Worm (Caenorhabditis elegans) whole organism, L1 larva: Measurements from ENCODE around the gene ztf-7.

Experiments used
- C16A3.4 ChIP-seq: fragments of 150-350 bp; optimal IDR thresholded peaks from 2 replicates; lab custom pipeline; 2014; ENCODE audit warnings: missing biosample characterization, missing genetic modification characterization
- C34B4.2 ChIP-seq: sonication (generic microtip); optimal IDR thresholded peaks from 2 replicates; lab custom pipeline; 2017; ENCODE audit warnings: mild to moderate bottlenecking, missing genetic modification characterization, missing compliant biosample characterization
- Y116A8C.19 ChIP-seq: sonication (generic microtip); optimal IDR thresholded peaks from 2 replicates; lab custom pipeline; 2016; ENCODE audit warnings: missing compliant biosample characterization, missing genetic modification characterization, borderline replicate concordance
- aly-2 ChIP-seq: fragments of 150-350 bp; optimal IDR thresholded peaks from 2 replicates; lab custom pipeline; 2014; ENCODE audit warnings: missing biosample characterization, missing genetic modification characterization
- ama-1 ChIP-seq: fragments of 150-350 bp; optimal IDR thresholded peaks from 2 replicates; lab custom pipeline; 2014
- ceh-63 ChIP-seq: fragments of 200-800 bp; sonication (Bioruptor generic); optimal IDR thresholded peaks from 2 replicates; lab custom pipeline; 2018; ENCODE audit warnings: mild to moderate bottlenecking, missing genetic modification characterization, missing compliant biosample characterization
- ceh-82 ChIP-seq, 3 experiments: fragments of 150-350 bp in 1 of 3; sonication (generic microtip) in 2 of 3; optimal IDR thresholded peaks; 2 replicates each; lab custom pipeline; 2014 to 2017; ENCODE audit warnings: missing biosample characterization in 3 of 3, missing genetic modification characterization in 3 of 3
- dpl-1 ChIP-seq, 3 experiments: fragments of 150-350 bp in 2 of 3; sonication (generic microtip) in 1 of 3; optimal IDR thresholded peaks; 2 replicates each; lab custom pipeline; 2014 to 2017; ENCODE audit warnings: missing biosample characterization in 3 of 3, missing genetic modification characterization in 3 of 3, missing genetic modification reagents in 3 of 3
- efl-1 ChIP-seq, 4 experiments: fragments of 150-350 bp; optimal IDR thresholded peaks in 3 of 4; peaks in 1 of 4; 1 replicate in 1 of 4; 2 replicates in 3 of 4; lab custom pipeline; 2014; ENCODE audit warnings: missing biosample characterization in 2 of 4, missing genetic modification characterization in 2 of 4, missing genetic modification reagents in 2 of 4
- efl-3 ChIP-seq: fragments of 200-800 bp; sonication (Bioruptor generic); optimal IDR thresholded peaks from 2 replicates; lab custom pipeline; 2018; ENCODE audit warnings: mild to moderate bottlenecking, missing genetic modification characterization, missing compliant biosample characterization
- egl-27 ChIP-seq, 2 experiments: fragments of 150-350 bp in 1 of 2; sonication (generic microtip); optimal IDR thresholded peaks; 3 replicates each; lab custom pipeline; 2017 to 2018; ENCODE audit warnings: missing biosample characterization in 2 of 2, missing genetic modification characterization in 2 of 2, missing genetic modification reagents in 2 of 2
- fkh-10 ChIP-seq: sonication (generic microtip); optimal IDR thresholded peaks from 2 replicates; lab custom pipeline; 2017; ENCODE audit warnings: missing biosample characterization, missing genetic modification reagents, missing genetic modification characterization
- fos-1 ChIP-seq: fragments of 150-350 bp; optimal IDR thresholded peaks from 2 replicates; lab custom pipeline; 2014; ENCODE audit warnings: missing biosample characterization, missing genetic modification characterization
- grh-1 ChIP-seq: fragments of 200-800 bp; sonication (Bioruptor generic); IDR thresholded peaks from 2 replicates; pipeline ENCODE4 v1.3.6; 2022; ENCODE audit warnings: missing genetic modification reagents, missing genetic modification characterization, missing compliant biosample characterization
- hlh-17 ChIP-seq: fragments of 200-800 bp; sonication (Bioruptor generic); optimal IDR thresholded peaks from 2 replicates; lab custom pipeline; 2018; ENCODE audit warnings: missing genetic modification characterization, mild to moderate bottlenecking, missing compliant biosample characterization, moderate library complexity, borderline replicate concordance
- hlh-4 ChIP-seq: sonication (generic microtip); optimal IDR thresholded peaks from 2 replicates; lab custom pipeline; 2016; ENCODE audit warnings: mild to moderate bottlenecking, missing genetic modification characterization, missing compliant biosample characterization
- irx-1 ChIP-seq: sonication (generic microtip); optimal IDR thresholded peaks from 2 replicates; lab custom pipeline; 2016; ENCODE audit warnings: missing genetic modification characterization, missing compliant biosample characterization
- lin-14 ChIP-seq: fragments of 200-800 bp; sonication (Bioruptor generic); optimal IDR thresholded peaks from 2 replicates; lab custom pipeline; 2018; ENCODE audit warnings: mild to moderate bottlenecking, missing genetic modification characterization, moderate library complexity, missing compliant biosample characterization
- lin-15B ChIP-seq: fragments of 150-350 bp; sonication (generic microtip); optimal IDR thresholded peaks from 3 replicates; lab custom pipeline; 2014; ENCODE audit warnings: missing biosample characterization, missing genetic modification characterization
- lin-35 ChIP-seq, 2 experiments: fragments of 150-350 bp; optimal IDR thresholded peaks; 2 replicates each; lab custom pipeline; 2014; ENCODE audit warnings: missing biosample characterization in 2 of 2, missing genetic modification characterization in 2 of 2, missing genetic modification reagents in 2 of 2
- lir-3 ChIP-seq: sonication (generic microtip); optimal IDR thresholded peaks from 2 replicates; lab custom pipeline; 2016; ENCODE audit warnings: mild to moderate bottlenecking, missing genetic modification characterization, moderate library complexity, missing compliant biosample characterization; ENCODE audit not compliant: poor library complexity
- mdl-1 ChIP-seq, 2 experiments: fragments of 150-350 bp; optimal IDR thresholded peaks; 2 replicates each; lab custom pipeline; 2014 to 2017; ENCODE audit warnings: missing biosample characterization in 2 of 2, missing genetic modification characterization in 2 of 2, inconsistent platforms in 1 of 2
- nhr-19 ChIP-seq: fragments of 200-800 bp; sonication (Bioruptor generic); conservative IDR thresholded peaks from 2 replicates; pipeline ENCODE4 v1.3.6; 2022; ENCODE audit warnings: missing genetic modification characterization, missing compliant biosample characterization
- nhr-20 ChIP-seq: sonication (generic microtip); optimal IDR thresholded peaks from 2 replicates; lab custom pipeline; 2016; ENCODE audit warnings: mild to moderate bottlenecking, missing genetic modification characterization, missing compliant biosample characterization
- nhr-237 ChIP-seq: fragments of 150-350 bp; optimal IDR thresholded peaks from 2 replicates; lab custom pipeline; 2014; ENCODE audit warnings: missing biosample characterization, missing genetic modification characterization
- nhr-47 ChIP-seq: sonication (generic microtip); optimal IDR thresholded peaks from 2 replicates; lab custom pipeline; 2016; ENCODE audit warnings: mild to moderate bottlenecking, missing genetic modification characterization, moderate library complexity, missing compliant biosample characterization
- nhr-71 ChIP-seq: sonication (generic microtip); optimal IDR thresholded peaks from 2 replicates; lab custom pipeline; 2016; ENCODE audit warnings: mild to moderate bottlenecking, missing genetic modification characterization, moderate library complexity, missing compliant biosample characterization
- nhr-77 ChIP-seq: fragments of 150-350 bp; optimal IDR thresholded peaks from 2 replicates; lab custom pipeline; 2014; ENCODE audit warnings: missing biosample characterization, missing genetic modification characterization
- nhr-84 ChIP-seq: sonication (generic microtip); optimal IDR thresholded peaks from 2 replicates; lab custom pipeline; 2017; ENCODE audit warnings: missing biosample characterization, missing genetic modification characterization
- nhr-85 ChIP-seq: sonication (generic microtip); peaks from one replicate; lab custom pipeline; 2016; ENCODE audit warnings: missing genetic modification characterization, inconsistent platforms, missing compliant biosample characterization
- nhr-90 ChIP-seq: sonication (generic microtip); optimal IDR thresholded peaks from 2 replicates; lab custom pipeline; 2016; ENCODE audit warnings: mild to moderate bottlenecking, missing genetic modification characterization, missing compliant biosample characterization; ENCODE audit not compliant: poor library complexity
- pax-3 ChIP-seq: fragments of 200-800 bp; sonication (Bioruptor generic); optimal IDR thresholded peaks from 2 replicates; lab custom pipeline; 2018; ENCODE audit warnings: mild to moderate bottlenecking, missing genetic modification characterization, moderate library complexity, missing compliant biosample characterization
- sptf-1 ChIP-seq: fragments of 150-350 bp; optimal IDR thresholded peaks from 2 replicates; lab custom pipeline; 2014; ENCODE audit warnings: missing biosample characterization, missing genetic modification characterization
- swsn-7 ChIP-seq: sonication (generic microtip); optimal IDR thresholded peaks from 2 replicates; lab custom pipeline; 2016; ENCODE audit warnings: missing genetic modification characterization, missing compliant biosample characterization
- unc-130 ChIP-seq: fragments of 150-350 bp; optimal IDR thresholded peaks from 2 replicates; lab custom pipeline; 2017; ENCODE audit warnings: missing biosample characterization, missing genetic modification characterization, inconsistent platforms
- unc-30 ChIP-seq: sonication (generic microtip); optimal IDR thresholded peaks from 2 replicates; lab custom pipeline; 2017; ENCODE audit warnings: missing biosample characterization, missing genetic modification characterization
- zag-1 ChIP-seq: fragments of 150-350 bp; optimal IDR thresholded peaks from 2 replicates; lab custom pipeline; 2014; ENCODE audit warnings: missing biosample characterization, missing genetic modification characterization

ztf-7 gene

ce11 chrV:9812216-9812615, 22.7 kb upstream of the ztf-7 start:
- TF ChIP-seq nhr-19 (GFP tag; lab: Robert Waterston, UW): no peak
- TF ChIP-seq egl-27 (tag; optimal IDR thresholded peaks at IDR 0.05; lab: Kevin White, UChicago): no peak
- no peak for TF ChIP-seq nhr-20
- TF ChIP-seq lin-35 (GFP tag; optimal IDR thresholded peaks at IDR 0.05; lab: Kevin White, UChicago): no peak
- no peak for TF ChIP-seq pax-3 (tag; lab: Kevin White, UChicago)
- TF ChIP-seq grh-1 (GFP tag; lab: Robert Waterston, UW): no peak
- TF ChIP-seq fos-1 (tag; lab: Kevin White, UChicago): no peak
- TF ChIP-seq dpl-1 (GFP tag; optimal IDR thresholded peaks at IDR 0.05; lab: Kevin White, UChicago): no peak
- TF ChIP-seq ceh-82 (tag; optimal IDR thresholded peaks at IDR 0.05; lab: Kevin White, UChicago): no peak

- TF ChIP-seq lir-3 (tag; lab: Kevin White, UChicago) (no peak), hlh-4 (tag; lab: Kevin White, UChicago) (peak; percentile 4)
Measured at ce11 chrV:9811154-9811553, 21.6 kb upstream of the ztf-7 start, which contains the start of gene sru-29. sru-29 (plus strand) TSS chrV:9811454.

- no peak for TF ChIP-seq nhr-47 (tag; lab: Kevin White, UChicago)
- no peak for TF ChIP-seq nhr-77
- no peak for TF ChIP-seq ama-1 (lab: Kevin White, UChicago)
- no peak for TF ChIP-seq nhr-20
- no peak for TF ChIP-seq nhr-84 (tag; lab: Kevin White, UChicago)
- TF ChIP-seq grh-1 (GFP tag; lab: Robert Waterston, UW): no peak
- TF ChIP-seq lir-3 (tag; lab: Kevin White, UChicago): no peak
- no peak for TF ChIP-seq efl-1 (optimal IDR thresholded peaks at IDR 0.05; lab: Kevin White, UChicago)
- no peak for TF ChIP-seq efl-1 (GFP tag; optimal IDR thresholded peaks at IDR 0.05 in 1 of 2; lab: Kevin White, UChicago)
- TF ChIP-seq C34B4.2 (tag; lab: Kevin White, UChicago): no peak
- TF ChIP-seq unc-130 (tag; lab: Kevin White, UChicago): no peak
- TF ChIP-seq ceh-63 (GFP tag; lab: Kevin White, UChicago): no peak
- no peak for TF ChIP-seq zag-1 (tag; lab: Kevin White, UChicago)
- TF ChIP-seq hlh-17 (GFP tag; lab: Kevin White, UChicago): no peak
- no peak for TF ChIP-seq nhr-237
- TF ChIP-seq sptf-1 (tag; lab: Kevin White, UChicago): no peak
- no peak for TF ChIP-seq Y116A8C.19 (tag; lab: Kevin White, UChicago)
- TF ChIP-seq unc-30 (tag; lab: Kevin White, UChicago): no peak
Measured at ce11 chrV:9805161-9805560, 15.7 kb upstream of the ztf-7 start, which contains the start of gene sru-37. sru-37 (plus strand) TSS chrV:9805461.

ce11 chrV:9803176-9803575, 13.7 kb upstream of the ztf-7 start, which contains the start of gene sru-39:
sru-39 (plus strand) TSS chrV:9803476.
- no peak for TF ChIP-seq efl-1 (optimal IDR thresholded peaks at IDR 0.05; lab: Kevin White, UChicago)
- TF ChIP-seq efl-1 (GFP tag; optimal IDR thresholded peaks at IDR 0.05 in 1 of 2; lab: Kevin White, UChicago): peak in 1 of 2 experiments; percentile 72
- TF ChIP-seq egl-27 (tag; optimal IDR thresholded peaks at IDR 0.05; lab: Kevin White, UChicago): no peak

ce11 chrV:9801965-9802364, 12.5 kb upstream of the ztf-7 start, which contains the start of gene F46B6.10:
F46B6.10 (minus strand) TSS chrV:9802065.
- no peak for TF ChIP-seq swsn-7 (tag; lab: Kevin White, UChicago)
- TF ChIP-seq irx-1: no peak
- TF ChIP-seq lin-14 (GFP tag; lab: Kevin White, UChicago): no peak
- TF ChIP-seq unc-30 (tag; lab: Kevin White, UChicago): no peak
- no peak for TF ChIP-seq lin-15B (tag; lab: Kevin White, UChicago)
- TF ChIP-seq efl-3 (GFP tag; lab: Kevin White, UChicago): no peak
- TF ChIP-seq mdl-1 (tag; optimal IDR thresholded peaks at IDR 0.05; lab: Kevin White, UChicago): no peak
- TF ChIP-seq fos-1 (tag; lab: Kevin White, UChicago): no peak
- TF ChIP-seq nhr-20: no peak
- TF ChIP-seq ama-1 (lab: Kevin White, UChicago): no peak
- TF ChIP-seq nhr-90 (tag; lab: Kevin White, UChicago): no peak
- no peak for TF ChIP-seq nhr-85 (tag; lab: Kevin White, UChicago)
- TF ChIP-seq nhr-71 (tag; lab: Kevin White, UChicago): no peak
- no peak for TF ChIP-seq lir-3 (tag; lab: Kevin White, UChicago)
- TF ChIP-seq fkh-10 (GFP tag; lab: Kevin White, UChicago): no peak
- TF ChIP-seq C34B4.2 (tag; lab: Kevin White, UChicago): no peak
- no peak for TF ChIP-seq aly-2
- TF ChIP-seq C16A3.4 (tag; lab: Kevin White, UChicago): no peak
